Worm (Caenorhabditis elegans) whole organism, L2 larva: ENCODE data around the gene F32D8.4.
A peak's percentile ranks its signal among the peaks of the same experiment; 100 is the strongest.

Experiments
- lsy-2 ChIP-seq, 2 experiments: fragments of 150-350 bp in 1 of 2; sonication (generic microtip) in 1 of 2; optimal IDR thresholded peaks; 2 replicates each; lab custom pipeline; 2014 to 2017; ENCODE audit warnings: missing biosample characterization in 2 of 2, missing genetic modification characterization in 2 of 2
- mdl-1 ChIP-seq, 2 experiments: fragments of 150-350 bp in 1 of 2; sonication (generic microtip) in 1 of 2; optimal IDR thresholded peaks; 2 replicates each; lab custom pipeline; 2017; ENCODE audit warnings: missing biosample characterization in 2 of 2, missing genetic modification characterization in 2 of 2
- nhr-10 ChIP-seq: sonication (generic microtip); optimal IDR thresholded peaks from 2 replicates; lab custom pipeline; 2017; ENCODE audit warnings: missing biosample characterization, missing genetic modification characterization
- nhr-11 ChIP-seq: fragments of 150-350 bp; optimal IDR thresholded peaks from 2 replicates; lab custom pipeline; 2014; ENCODE audit warnings: missing biosample characterization, missing genetic modification characterization

DNA sequence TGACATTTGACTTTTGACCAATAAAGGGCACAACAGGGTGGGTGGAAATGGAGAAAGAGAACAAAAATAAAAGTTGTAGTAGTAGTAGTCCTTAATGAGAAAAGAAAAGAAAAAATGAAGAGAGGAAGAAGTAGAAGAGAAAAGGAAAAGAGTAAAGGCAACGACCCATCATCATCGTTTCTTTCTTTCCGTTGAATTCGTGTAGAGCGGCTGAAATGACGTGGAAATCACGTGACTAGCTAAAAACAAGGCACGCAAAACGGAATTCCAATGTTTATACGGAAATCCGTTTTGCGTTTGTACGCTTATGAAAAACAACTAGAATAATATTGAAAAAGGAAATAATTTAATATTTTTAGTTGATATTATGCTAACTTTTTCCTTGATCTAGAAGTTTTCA is 25.8 kb downstream of the F32D8.4 start:
- TF ChIP-seq mdl-1 (tag; optimal IDR thresholded peaks at IDR 0.05; lab: Kevin White, UChicago) (peak; percentile 19 to 40), lsy-2 (tag; optimal IDR thresholded peaks at IDR 0.05; lab: Kevin White, UChicago) (peak in 1 of 2 experiments; percentile 48), nhr-11 (tag; lab: Kevin White, UChicago) (no peak), nhr-10 (tag; lab: Kevin White, UChicago) (no peak)
